Fruit fly (Drosophila melanogaster) whole organism, wandering third instar larva: ENCODE results near the gene Mps1.

Experiments used
- CrebA ChIP-seq: fragments of 200-800 bp; sonication (Bioruptor generic); optimal IDR thresholded peaks from 2 replicates; lab custom pipeline; 2016; ENCODE audit warnings: missing biosample characterization, mild to moderate bottlenecking, missing genetic modification characterization, borderline replicate concordance
- Dfd ChIP-seq: fragments of >200 bp; optimal IDR thresholded peaks from 2 replicates; lab custom pipeline; 2017; ENCODE audit warnings: missing biosample characterization, missing genetic modification characterization
- N ChIP-seq: fragments of >200 bp; optimal IDR thresholded peaks from 2 replicates; lab custom pipeline; 2018; ENCODE audit warnings: missing biosample characterization, missing external identifiers, missing genetic modification characterization
- Rel ChIP-seq, 2 experiments: fragments of 200-800 bp; sonication (Bioruptor generic) in 1 of 2; optimal IDR thresholded peaks; 2 replicates in 1 of 2; 3 replicates in 1 of 2; lab custom pipeline; 2016 to 2019; ENCODE audit warnings: mild to moderate bottlenecking in 2 of 2, missing biosample characterization in 2 of 2, missing genetic modification characterization in 2 of 2, moderate library complexity in 1 of 2
- br ChIP-seq: fragments of 200-800 bp; sonication (Bioruptor generic); optimal IDR thresholded peaks from 2 replicates; lab custom pipeline; 2016; ENCODE audit warnings: missing biosample characterization, missing genetic modification characterization
- brk ChIP-seq: fragments of 200-800 bp; sonication (Bioruptor generic); optimal IDR thresholded peaks from 2 replicates; lab custom pipeline; 2016; ENCODE audit warnings: missing biosample characterization, mild to moderate bottlenecking, missing genetic modification characterization
- dmrt93B ChIP-seq: fragments of 200-800 bp; sonication (Bioruptor generic); optimal IDR thresholded peaks from 2 replicates; lab custom pipeline; 2018; ENCODE audit warnings: missing biosample characterization, mild to moderate bottlenecking, missing genetic modification characterization
- fru ChIP-seq: fragments of 200-800 bp; sonication (Bioruptor generic); optimal IDR thresholded peaks from 3 replicates; lab custom pipeline; 2016; ENCODE audit warnings: missing biosample characterization, mild to moderate bottlenecking, missing genetic modification characterization
- h ChIP-seq: fragments of 200-800 bp; sonication (Bioruptor generic); optimal IDR thresholded peaks from 3 replicates; lab custom pipeline; 2016; ENCODE audit warnings: missing biosample characterization, mild to moderate bottlenecking, missing genetic modification characterization
- lola ChIP-seq: fragments of >200 bp; optimal IDR thresholded peaks from 2 replicates; lab custom pipeline; 2017; ENCODE audit warnings: missing biosample characterization, missing genetic modification characterization
- pan ChIP-seq: fragments of >200 bp; optimal IDR thresholded peaks from 2 replicates; lab custom pipeline; 2017
- psq ChIP-seq: fragments of 200-800 bp; sonication (Bioruptor generic); optimal IDR thresholded peaks from 3 replicates; lab custom pipeline; 2017; ENCODE audit warnings: missing biosample characterization, mild to moderate bottlenecking, missing genetic modification characterization, moderate library complexity
- sv ChIP-seq: fragments of 200-800 bp; sonication (Bioruptor generic); optimal IDR thresholded peaks from 3 replicates; lab custom pipeline; 2016; ENCODE audit warnings: missing biosample characterization, missing genetic modification characterization
- tai ChIP-seq: sonication (Bioruptor generic); optimal IDR thresholded peaks from 2 replicates; lab custom pipeline; 2016; ENCODE audit warnings: missing biosample characterization, missing genetic modification characterization

- TF ChIP-seq psq (GFP tag; lab: Kevin White, UChicago): no peak
- TF ChIP-seq Dfd (GFP tag; lab: Kevin White, UChicago): no peak
- no peak for TF ChIP-seq fru
- TF ChIP-seq h (GFP tag; lab: Kevin White, UChicago): no peak
- TF ChIP-seq lola (GFP tag; lab: Kevin White, UChicago): no peak
- no peak for TF ChIP-seq tai
- TF ChIP-seq br (GFP tag; lab: Kevin White, UChicago): no peak
- no peak for TF ChIP-seq pan (lab: Kevin White, UChicago)
- TF ChIP-seq dmrt93B (GFP tag; lab: Kevin White, UChicago): no peak
- no peak for TF ChIP-seq CrebA (GFP tag; lab: Kevin White, UChicago)
- no peak for TF ChIP-seq N (GFP tag; lab: Kevin White, UChicago)
- TF ChIP-seq brk: no peak
- TF ChIP-seq sv (GFP tag; lab: Kevin White, UChicago): no peak
- TF ChIP-seq Rel (GFP tag; optimal IDR thresholded peaks at IDR 0.05; lab: Kevin White, UChicago): no peak
- no peak for TF ChIP-seq Rel (tag; optimal IDR thresholded peaks at IDR 0.05; lab: Kevin White, UChicago)
These were observed at the start of gene Mps1, which contains the start of gene CG7523 for dm6 chr3R:17670857-17671336.
